Worm (Caenorhabditis elegans): ENCODE data around the gene oac-40.

ce11 chrV:9051100-9051499, 34.5 kb downstream of the oac-40 start, which contains the start of gene C25E10.7:
- no peak for TF ChIP-seq ztf-29 (GFP tag; IDR thresholded peaks at IDR 0.05)
- no peak for TF ChIP-seq flt-1 (GFP tag; IDR thresholded peaks at IDR 0.05)

Data from whole organism, midembryonic.